Worm (Caenorhabditis elegans) whole organism, mixed stage, embryonic: ENCODE data around the gene fbxa-131.

Experiments used
- blmp-1 ChIP-seq: fragments of 150-350 bp; optimal IDR thresholded peaks from 2 replicates; lab custom pipeline; 2014; ENCODE audit warnings: missing biosample characterization, missing genetic modification characterization
- cnd-1 ChIP-seq: fragments of 200-800 bp; sonication (Bioruptor generic); optimal IDR thresholded peaks from 2 replicates; lab custom pipeline; 2018; ENCODE audit warnings: mild to moderate bottlenecking, missing genetic modification characterization, missing compliant biosample characterization
- drap-1 ChIP-seq: fragments of 200-800 bp; sonication (Bioruptor generic); optimal IDR thresholded peaks from 3 replicates; lab custom pipeline; 2018; ENCODE audit warnings: mild to moderate bottlenecking, missing genetic modification characterization, missing compliant biosample characterization
- lin-13 ChIP-seq: fragments of 150-350 bp; optimal IDR thresholded peaks from 2 replicates; lab custom pipeline; 2014; ENCODE audit warnings: missing biosample characterization, missing genetic modification characterization
- lsy-2 ChIP-seq: fragments of 150-350 bp; optimal IDR thresholded peaks from 2 replicates; lab custom pipeline; 2014; ENCODE audit warnings: missing biosample characterization, missing genetic modification characterization
- nhr-12 ChIP-seq: fragments of 150-350 bp; optimal IDR thresholded peaks from 2 replicates; lab custom pipeline; 2014; ENCODE audit warnings: missing biosample characterization, missing genetic modification characterization
- nhr-237 ChIP-seq: fragments of 150-350 bp; optimal IDR thresholded peaks from 2 replicates; lab custom pipeline; 2014; ENCODE audit warnings: missing biosample characterization, missing genetic modification characterization
- nhr-28 ChIP-seq: fragments of 150-350 bp; optimal IDR thresholded peaks from 2 replicates; lab custom pipeline; 2014; ENCODE audit warnings: missing biosample characterization, missing genetic modification characterization
- snpc-4 ChIP-seq: fragments of 150-350 bp; optimal IDR thresholded peaks from 2 replicates; lab custom pipeline; 2014; ENCODE audit warnings: missing biosample characterization, missing genetic modification characterization
- unc-62 ChIP-seq: fragments of 150-350 bp; optimal IDR thresholded peaks from 2 replicates; lab custom pipeline; 2014; ENCODE audit warnings: missing biosample characterization, missing genetic modification reagents, missing genetic modification characterization

- TF ChIP-seq lin-13 (tag; lab: Kevin White, UChicago) (no peak), cnd-1 (tag; lab: Kevin White, UChicago) (no peak), unc-62 (GFP tag; lab: Kevin White, UChicago) (no peak), drap-1 (GFP tag; lab: Kevin White, UChicago) (no peak), nhr-12 (no peak), nhr-28 (no peak), nhr-237 (no peak), blmp-1 (tag; lab: Kevin White, UChicago) (no peak), snpc-4 (no peak), lsy-2 (tag; lab: Kevin White, UChicago) (no peak)
These were observed 6.0 kb downstream of the fbxa-131 start for ce11 chrV:19744210-19744609.
